Fruit fly (Drosophila melanogaster) whole organism, embryonic: ENCODE measurements around the gene Tango5.

Experiments
- Ada2b ChIP-seq: fragments of 200-800 bp; sonication (Bioruptor generic); IDR thresholded peaks from 2 replicates; pipeline ENCODE4 v1.3.6; 2022; ENCODE audit warnings: missing biosample characterization, missing genetic modification characterization
- CG11560 ChIP-seq: fragments of 200-800 bp; sonication (Bioruptor generic); IDR thresholded peaks from 3 replicates; pipeline ENCODE4 v1.3.6; 2022; ENCODE audit warnings: missing biosample characterization, missing genetic modification characterization
- CG13424 ChIP-seq: fragments of 200-800 bp; sonication (Bioruptor generic); optimal IDR thresholded peaks from 2 replicates; lab custom pipeline; 2019; ENCODE audit warnings: missing biosample characterization, mild to moderate bottlenecking, missing genetic modification characterization, moderate library complexity
- CG13894 ChIP-seq: fragments of 200-800 bp; sonication (Bioruptor generic); optimal IDR thresholded peaks from 3 replicates; lab custom pipeline; 2018; ENCODE audit warnings: missing biosample characterization, mild to moderate bottlenecking, missing genetic modification characterization, moderate library complexity
- CG14710 ChIP-seq: fragments of 200-800 bp; sonication (Bioruptor generic); optimal IDR thresholded peaks from 3 replicates; lab custom pipeline; 2019; ENCODE audit warnings: missing biosample characterization, mild to moderate bottlenecking, missing genetic modification characterization, moderate library complexity
- CG15011 ChIP-seq: fragments of 200-800 bp; sonication (Bioruptor generic); optimal IDR thresholded peaks from 3 replicates; lab custom pipeline; 2018; ENCODE audit warnings: missing biosample characterization, mild to moderate bottlenecking, missing genetic modification characterization
- CG16779 ChIP-seq: fragments of 200-800 bp; sonication (Bioruptor generic); IDR thresholded peaks from 2 replicates; pipeline ENCODE4 v1.3.6; 2022; ENCODE audit warnings: missing biosample characterization, missing genetic modification characterization
- CG17361 ChIP-seq: fragments of 200-800 bp; sonication (Bioruptor generic); IDR thresholded peaks from 3 replicates; pipeline ENCODE4 v1.3.6; 2022; ENCODE audit warnings: missing biosample characterization, missing genetic modification characterization
- CG2129 ChIP-seq: fragments of 200-800 bp; sonication (Bioruptor generic); IDR thresholded peaks from 2 replicates; pipeline ENCODE4 v1.3.6; 2022; ENCODE audit warnings: missing biosample characterization, missing genetic modification characterization; ENCODE audit not compliant: partially characterized antibody
- CG30020 ChIP-seq: fragments of 200-800 bp; optimal IDR thresholded peaks from 2 replicates; lab custom pipeline; 2019; ENCODE audit warnings: missing biosample characterization, mild to moderate bottlenecking, missing genetic modification characterization, moderate library complexity
- CG32532 ChIP-seq: fragments of 200-800 bp; sonication (Bioruptor generic); IDR thresholded peaks from 2 replicates; pipeline ENCODE4 v1.3.6; 2022; ENCODE audit warnings: missing biosample characterization, missing genetic modification characterization
- CG33213 ChIP-seq: fragments of 200-800 bp; sonication (Bioruptor generic); optimal IDR thresholded peaks from 3 replicates; lab custom pipeline; 2016; ENCODE audit warnings: missing biosample characterization, missing genetic modification characterization
- CG4282 ChIP-seq: fragments of 200-800 bp; sonication (Bioruptor generic); optimal IDR thresholded peaks from 2 replicates; lab custom pipeline; 2016; ENCODE audit warnings: missing biosample characterization, missing genetic modification characterization
- CG5953 ChIP-seq: fragments of 200-800 bp; sonication (Bioruptor generic); IDR thresholded peaks from 2 replicates; pipeline ENCODE4 v1.3.6; 2022; ENCODE audit warnings: missing biosample characterization, missing genetic modification characterization
- CG7357 ChIP-seq: fragments of 200-800 bp; sonication (Bioruptor generic); IDR thresholded peaks from 3 replicates; pipeline ENCODE4 v1.3.6; 2022; ENCODE audit warnings: missing biosample characterization, missing genetic modification characterization
- CG7372 ChIP-seq: fragments of 200-800 bp; sonication (Bioruptor generic); IDR thresholded peaks from 2 replicates; pipeline ENCODE4 v1.3.6; 2022; ENCODE audit warnings: missing biosample characterization, missing genetic modification characterization
- CG7745 ChIP-seq: fragments of 200-800 bp; sonication (Bioruptor generic); optimal IDR thresholded peaks from 2 replicates; lab custom pipeline; 2018; ENCODE audit warnings: missing biosample characterization, mild to moderate bottlenecking, missing genetic modification characterization, moderate library complexity
- CG7987 ChIP-seq: fragments of 200-800 bp; sonication (Bioruptor generic); optimal IDR thresholded peaks from 2 replicates; lab custom pipeline; 2018; ENCODE audit warnings: missing biosample characterization, mild to moderate bottlenecking, missing genetic modification characterization, moderate library complexity
- CG8478 ChIP-seq: fragments of >200 bp; optimal IDR thresholded peaks from 2 replicates; lab custom pipeline; 2018
- CTCF ChIP-seq: fragments of 200-800 bp; sonication (Bioruptor generic); optimal IDR thresholded peaks from 2 replicates; lab custom pipeline; 2017; ENCODE audit warnings: missing biosample characterization, mild to moderate bottlenecking, missing genetic modification characterization, moderate library complexity
- CkIIα-i1 ChIP-seq: fragments of 200-800 bp; sonication (Bioruptor generic); IDR thresholded peaks from 2 replicates; pipeline ENCODE4 v1.3.6; 2022; ENCODE audit warnings: missing biosample characterization, missing genetic modification characterization
- D19B ChIP-seq: fragments of 200-800 bp; sonication (Bioruptor generic); optimal IDR thresholded peaks from 2 replicates; lab custom pipeline; 2017; ENCODE audit warnings: missing biosample characterization, mild to moderate bottlenecking, missing genetic modification characterization
- Deaf1 ChIP-seq: fragments of 200-800 bp; optimal IDR thresholded peaks from 3 replicates; lab custom pipeline; 2019; ENCODE audit warnings: missing biosample characterization, mild to moderate bottlenecking, missing genetic modification characterization, moderate library complexity
- Ets65A ChIP-seq: fragments of 200-800 bp; sonication (Bioruptor generic); peaks from one replicate; lab custom pipeline; 2016; ENCODE audit warnings: missing biosample characterization, missing genetic modification characterization
- HHEX ChIP-seq: fragments of 200-800 bp; sonication (Bioruptor generic); optimal IDR thresholded peaks from 3 replicates; lab custom pipeline; 2017; ENCODE audit warnings: missing biosample characterization, mild to moderate bottlenecking, missing genetic modification characterization, missing genetic modification reagents
- HLH4C ChIP-seq: fragments of 200-800 bp; sonication (Bioruptor generic); IDR thresholded peaks from 3 replicates; pipeline ENCODE4 v1.3.6; 2022; ENCODE audit warnings: missing biosample characterization, missing genetic modification characterization; ENCODE audit not compliant: partially characterized antibody
- Hr39 ChIP-seq: fragments of >200 bp; optimal IDR thresholded peaks from 2 replicates; lab custom pipeline; 2017
- Lhr ChIP-seq: fragments of 200-800 bp; sonication (Bioruptor generic); optimal IDR thresholded peaks from 3 replicates; lab custom pipeline; 2017; ENCODE audit warnings: mild to moderate bottlenecking, missing biosample characterization, missing genetic modification reagents, missing genetic modification characterization
- Myb ChIP-seq: fragments of 200-800 bp; sonication (Bioruptor generic); optimal IDR thresholded peaks from 2 replicates; lab custom pipeline; 2016; ENCODE audit warnings: missing biosample characterization, missing genetic modification characterization
- NFAT ChIP-seq: fragments of 200-800 bp; sonication (Bioruptor generic); IDR thresholded peaks from 2 replicates; pipeline ENCODE4 v1.3.6; 2022; ENCODE audit warnings: missing biosample characterization, missing genetic modification characterization
- Rfx ChIP-seq: fragments of 200-800 bp; sonication (Bioruptor generic); IDR thresholded peaks from 2 replicates; pipeline ENCODE4 v1.3.6; 2022; ENCODE audit warnings: missing biosample characterization, missing genetic modification characterization
- Sin3A ChIP-seq: fragments of >200 bp; optimal IDR thresholded peaks from 2 replicates; lab custom pipeline; 2018
- Spps ChIP-seq: fragments of 200-800 bp; sonication (Bioruptor generic); optimal IDR thresholded peaks from 2 replicates; lab custom pipeline; 2018; ENCODE audit warnings: missing biosample characterization, mild to moderate bottlenecking, missing genetic modification characterization
- ab ChIP-seq: fragments of 200-800 bp; sonication (Bioruptor generic); optimal IDR thresholded peaks from 2 replicates; lab custom pipeline; 2016; ENCODE audit warnings: missing biosample characterization, missing genetic modification characterization
- abd-A ChIP-seq: fragments of 200-800 bp; sonication (Bioruptor generic); optimal IDR thresholded peaks from 3 replicates; lab custom pipeline; 2019; ENCODE audit warnings: missing biosample characterization, mild to moderate bottlenecking, missing genetic modification characterization, moderate library complexity
- ato ChIP-seq: fragments of 200-800 bp; sonication (Bioruptor generic); IDR thresholded peaks from 2 replicates; pipeline ENCODE4 v1.3.6; 2022; ENCODE audit warnings: missing biosample characterization, missing genetic modification characterization; ENCODE audit not compliant: partially characterized antibody
- crc ChIP-seq: fragments of 200-800 bp; sonication (Bioruptor generic); optimal IDR thresholded peaks from 2 replicates; lab custom pipeline; 2016; ENCODE audit warnings: missing biosample characterization, missing genetic modification characterization
- danr ChIP-seq: fragments of 200-800 bp; sonication (Bioruptor generic); IDR thresholded peaks from 2 replicates; pipeline ENCODE4 v1.3.6; 2022; ENCODE audit warnings: missing biosample characterization, missing genetic modification characterization
- dmrt11E ChIP-seq: fragments of 200-800 bp; sonication (Bioruptor generic); optimal IDR thresholded peaks from 3 replicates; lab custom pipeline; 2018; ENCODE audit warnings: missing biosample characterization, mild to moderate bottlenecking, missing genetic modification characterization, moderate library complexity
- gt ChIP-seq: fragments of 200-800 bp; sonication (Bioruptor generic); IDR thresholded peaks from 2 replicates; pipeline ENCODE4 v1.3.6; 2022; ENCODE audit warnings: missing biosample characterization, missing genetic modification characterization
- hkb ChIP-seq, 2 experiments: fragments of 200-800 bp in 1 of 2; fragments of >200 bp in 1 of 2; sonication (Bioruptor generic) in 1 of 2; IDR thresholded peaks in 1 of 2; optimal IDR thresholded peaks in 1 of 2; 2 replicates each; pipeline versions ENCODE4 v1.3.6 to Lab custom; 2017 to 2022; ENCODE audit warnings: missing biosample characterization in 1 of 2, missing genetic modification characterization in 1 of 2
- kay ChIP-seq: fragments of 200-800 bp; sonication (Bioruptor generic); optimal IDR thresholded peaks from 2 replicates; lab custom pipeline; 2016; ENCODE audit warnings: missing biosample characterization, missing genetic modification characterization
- lilli ChIP-seq: fragments of 200-800 bp; sonication (Bioruptor generic); optimal IDR thresholded peaks from 3 replicates; lab custom pipeline; 2016; ENCODE audit warnings: missing biosample characterization, missing genetic modification characterization
- otp ChIP-seq: fragments of 200-800 bp; sonication (Bioruptor generic); IDR thresholded peaks from 3 replicates; pipeline ENCODE4, ENCODE4 v1.3.6; 2022; ENCODE audit warnings: missing biosample characterization, missing genetic modification characterization
- seq ChIP-seq: fragments of 200-800 bp; sonication (Bioruptor generic); IDR thresholded peaks from 2 replicates; pipeline ENCODE4 v1.3.6; 2022; ENCODE audit warnings: missing biosample characterization, missing genetic modification characterization
- shn ChIP-seq: fragments of 200-800 bp; sonication (Bioruptor generic); optimal IDR thresholded peaks from 3 replicates; lab custom pipeline; 2016; ENCODE audit warnings: missing biosample characterization, missing genetic modification characterization
- so ChIP-seq: fragments of 200-800 bp; sonication (Bioruptor generic); IDR thresholded peaks from 3 replicates; pipeline ENCODE4 v1.3.6; 2022; ENCODE audit warnings: missing biosample characterization, missing genetic modification characterization
- trem ChIP-seq: fragments of 200-800 bp; optimal IDR thresholded peaks from 3 replicates; lab custom pipeline; 2019; ENCODE audit warnings: missing biosample characterization, mild to moderate bottlenecking, missing genetic modification characterization, moderate library complexity
- trh ChIP-seq: fragments of 200-800 bp; sonication (Bioruptor generic); optimal IDR thresholded peaks from 2 replicates; lab custom pipeline; 2016; ENCODE audit warnings: missing biosample characterization, missing genetic modification characterization
- unpg ChIP-seq: fragments of 200-800 bp; sonication (Bioruptor generic); optimal IDR thresholded peaks from 3 replicates; lab custom pipeline; 2018; ENCODE audit warnings: missing biosample characterization, mild to moderate bottlenecking, missing genetic modification characterization, moderate library complexity
- vnd ChIP-seq: fragments of 200-800 bp; sonication (Bioruptor generic); IDR thresholded peaks from 3 replicates; pipeline ENCODE4 v1.3.6; 2022; ENCODE audit warnings: missing biosample characterization, missing genetic modification characterization; ENCODE audit not compliant: partially characterized antibody

Tango5 gene

DNA sequence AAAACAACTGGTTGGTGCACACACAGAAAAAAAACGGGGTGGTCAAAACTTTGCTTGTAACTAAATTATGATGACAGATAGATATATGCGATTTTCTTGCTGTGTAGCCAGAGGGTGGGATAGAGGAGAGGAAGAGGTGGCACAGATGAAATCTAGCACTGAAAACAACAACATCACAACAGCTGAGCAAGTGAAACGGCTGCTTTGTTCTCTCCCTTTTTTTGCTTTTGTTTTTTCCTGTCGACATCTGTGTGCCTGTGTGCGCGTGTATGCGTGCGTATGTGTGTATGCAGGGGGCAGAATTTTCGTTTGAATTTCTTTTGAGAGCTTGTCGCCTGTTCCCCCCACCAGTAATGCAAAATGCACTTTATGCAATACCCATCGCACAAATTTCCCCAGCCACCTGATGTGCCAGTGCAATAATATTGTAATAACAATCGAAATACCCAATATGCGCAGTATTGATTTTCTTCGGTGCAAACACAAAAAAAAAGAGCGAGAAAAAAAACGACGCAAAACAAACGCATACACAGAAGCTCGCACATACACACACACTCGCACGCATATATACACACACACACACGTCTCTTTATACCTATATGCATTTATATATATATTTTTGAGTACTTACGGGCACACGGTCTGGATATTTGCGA is 3.3 kb upstream of the Tango5 start (continued):
- TF ChIP-seq Deaf1 (tag; lab: Kevin White, UChicago) (peak; percentile 28), CG4282 (GFP tag; lab: Kevin White, UChicago) (peak; percentile 51), Ada2b (GFP tag; lab: Robert Waterston, UW) (peak; percentile 48), danr (GFP tag; lab: Robert Waterston, UW) (no peak), HHEX (peak; percentile 62), ato (GFP tag; lab: Robert Waterston, UW) (no peak), D19B (GFP tag; lab: Kevin White, UChicago) (peak; percentile 34), CG33213 (GFP tag; lab: Kevin White, UChicago) (no peak), unpg (GFP tag; lab: Kevin White, UChicago) (peak; percentile 56), NFAT (GFP tag; lab: Robert Waterston, UW) (peak; percentile 70; the same call in 1 of the 2 replicates), hkb (optimal IDR thresholded peaks at IDR 0.05; lab: Kevin White, UChicago) (no peak), hkb (GFP tag; IDR thresholded peaks at IDR 0.05; lab: Robert Waterston, UW) (0 out of 2 replicates have a peak, but pooled peaks have one; percentile 27), CG2129 (GFP tag; lab: Robert Waterston, UW) (no peak), trh (GFP tag; lab: Kevin White, UChicago) (no peak), ab (no peak), CG13424 (tag; lab: Kevin White, UChicago) (peak; percentile 62), shn (peak; percentile 39), Spps (tag; lab: Kevin White, UChicago) (no peak), CG13894 (tag; lab: Kevin White, UChicago) (peak; percentile 70), otp (GFP tag; lab: Robert Waterston, UW) (no peak), CG7987 (no peak), CG11560 (tag; lab: Robert Waterston, UW) (no peak), dmrt11E (tag; lab: Kevin White, UChicago) (peak; percentile 33), kay (GFP tag; lab: Kevin White, UChicago) (peak; percentile 51), CG14710 (no peak), CG30020 (tag; lab: Kevin White, UChicago) (no peak), CG16779 (GFP tag; lab: Robert Waterston, UW) (0 out of 2 replicates have a peak, but pooled peaks have one; percentile 40), CkIIα-i1 (no peak), so (GFP tag; lab: Robert Waterston, UW) (peak; percentile 58; the same call in 1 of the 3 replicates), abd-A (tag; lab: Kevin White, UChicago) (peak; percentile 25), CTCF (GFP tag; lab: Kevin White, UChicago) (no peak), Sin3A (lab: Kevin White, UChicago) (no peak), crc (GFP tag; lab: Kevin White, UChicago) (peak; percentile 24), CG32532 (GFP tag; lab: Robert Waterston, UW) (peak; percentile 83), CG8478 (lab: Kevin White, UChicago) (peak; percentile 88), CG17361 (GFP tag; lab: Robert Waterston, UW) (0 out of 3 replicates have a peak, but pooled peaks have one; percentile 31), vnd (GFP tag; lab: Robert Waterston, UW) (no peak), trem (tag; lab: Kevin White, UChicago) (peak; percentile 15), CG7357 (GFP tag; lab: Robert Waterston, UW) (no peak; the same call in 2 of the 3 replicates), Rfx (GFP tag; lab: Robert Waterston, UW) (peak; percentile 80), CG7372 (GFP tag; lab: Robert Waterston, UW) (peak; percentile 38; the same call in 1 of the 2 replicates), Lhr (no peak), CG15011 (peak; percentile 18), Ets65A (GFP tag; lab: Kevin White, UChicago) (no peak), lilli (GFP tag; lab: Kevin White, UChicago) (peak; percentile 80), Hr39 (lab: Kevin White, UChicago) (no peak), seq (GFP tag; lab: Robert Waterston, UW) (0 out of 2 replicates have a peak, but pooled peaks have one; percentile 28), gt (GFP tag; lab: Robert Waterston, UW) (no peak), CG7745 (no peak), CG5953 (GFP tag; lab: Robert Waterston, UW) (0 out of 2 replicates have a peak, but pooled peaks have one; percentile 6), HLH4C (GFP tag; lab: Robert Waterston, UW) (no peak), Myb (GFP tag; lab: Kevin White, UChicago) (peak; percentile 31)
